Worm (Caenorhabditis elegans): ENCODE data around the gene K08F9.3.

DNA sequence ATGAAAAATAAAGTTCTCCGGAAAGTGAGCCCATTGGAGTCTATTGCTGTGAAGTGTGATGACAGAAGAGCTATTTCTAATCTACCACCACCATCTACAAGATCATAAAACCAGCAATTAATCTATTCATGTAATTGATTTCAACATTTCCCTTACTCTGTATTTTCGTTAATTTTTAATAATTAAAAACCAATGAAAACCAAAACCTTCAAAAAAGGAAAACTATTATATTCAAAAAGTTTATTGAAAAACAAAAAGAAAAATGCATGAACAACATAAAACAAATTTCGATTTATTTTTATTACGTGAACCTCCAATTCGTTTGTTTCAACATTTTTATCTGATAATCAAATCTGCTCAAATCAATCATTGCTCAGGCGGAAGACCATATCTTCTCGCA, 40.9 kb upstream of the K08F9.3 start, which contains the start of gene C01G10.1:
- TF ChIP-seq med-1 (GFP tag; optimal IDR thresholded peaks at IDR 0.05; ENCODE audit: insufficient read depth) (no peak), flt-1 (GFP tag; IDR thresholded peaks at IDR 0.05) (no peak), ref-1 (GFP tag; conservative IDR thresholded peaks at IDR 0.05) (no peak), tab-1 (GFP tag; IDR thresholded peaks at IDR 0.05) (no peak), ztf-23 (GFP tag; IDR thresholded peaks at IDR 0.05) (no peak), cog-1 (tag; optimal IDR thresholded peaks at IDR 0.05) (no peak), ztf-29 (GFP tag; IDR thresholded peaks at IDR 0.05) (no peak), T22C8.4 (GFP tag; IDR thresholded peaks at IDR 0.05) (no peak)
